Fruit fly (Drosophila melanogaster): ENCODE measurements around the gene Adhr.

Gene Adhr

dm6 chr2L:14622182-14622581 lies 6.8 kb downstream of the Adhr start (continued):
- TF ChIP-seq CG13123 (GFP tag; optimal IDR thresholded peaks at IDR 0.05) (no peak), pzg (GFP tag; optimal IDR thresholded peaks at IDR 0.05) (no peak), wdn (GFP tag; IDR thresholded peaks at IDR 0.05) (no peak), ham (GFP tag; IDR thresholded peaks at IDR 0.05) (no peak), pho (GFP tag; optimal IDR thresholded peaks at IDR 0.05) (no peak), ATbp (GFP tag; optimal IDR thresholded peaks at IDR 0.05) (peak; percentile 8), Vsx1 (GFP tag; optimal IDR thresholded peaks at IDR 0.05) (no peak), CG7556 (GFP tag; optimal IDR thresholded peaks at IDR 0.05) (peak; percentile 12), ken (GFP tag; IDR thresholded peaks at IDR 0.05) (no peak), CG9727 (GFP tag; optimal IDR thresholded peaks at IDR 0.05) (peak; percentile 73), gcm (GFP tag; optimal IDR thresholded peaks at IDR 0.05) (peak; percentile 6), CG7271 (tag; optimal IDR thresholded peaks at IDR 0.05) (no peak), chn (GFP tag; optimal IDR thresholded peaks at IDR 0.05) (peak; percentile 57), ash1 (GFP tag; optimal IDR thresholded peaks at IDR 0.05) (no peak), CG12299 (tag; optimal IDR thresholded peaks at IDR 0.05) (no peak), CG10267 (tag; optimal IDR thresholded peaks at IDR 0.05) (peak; percentile 65), Spps (tag; optimal IDR thresholded peaks at IDR 0.05) (peak; percentile 39), CG6813 (GFP tag; optimal IDR thresholded peaks at IDR 0.05) (no peak), lola (GFP tag; optimal IDR thresholded peaks at IDR 0.05) (peak in 1 of 3 experiments; percentile 57), wor (GFP tag; IDR thresholded peaks at IDR 0.05) (no peak), chif (GFP tag; optimal IDR thresholded peaks at IDR 0.05) (peak; percentile 20 to 69), dmrt99B (tag; optimal IDR thresholded peaks at IDR 0.05) (peak; percentile 44), usp (GFP tag; optimal IDR thresholded peaks at IDR 0.05) (no peak), CG2678 (tag; optimal IDR thresholded peaks at IDR 0.05) (peak; percentile 53), CG17829 (tag; optimal IDR thresholded peaks at IDR 0.05) (peak; percentile 38), zf30C (GFP tag; optimal IDR thresholded peaks at IDR 0.05) (peak; percentile 14), Atf-2 (GFP tag; optimal IDR thresholded peaks at IDR 0.05) (peak; percentile 29), shn (GFP tag; optimal IDR thresholded peaks at IDR 0.05) (no peak), CG42726 (GFP tag; IDR thresholded peaks at IDR 0.05; ENCODE audit: partially characterized antibody) (no peak), schlank (tag; optimal IDR thresholded peaks at IDR 0.05) (no peak), NC2α (GFP tag; optimal IDR thresholded peaks at IDR 0.05) (no peak), CG33557 (GFP tag; optimal IDR thresholded peaks at IDR 0.05) (peak; percentile 61), CG11085 (GFP tag; IDR thresholded peaks at IDR 0.05) (0 out of 2 replicates have a peak, but pooled peaks have one; percentile 28), ac (GFP tag; optimal IDR thresholded peaks at IDR 0.05) (no peak), danr (GFP tag; IDR thresholded peaks at IDR 0.05) (no peak), CG7839 (tag; optimal IDR thresholded peaks at IDR 0.05) (peak; percentile 53), wek (GFP tag; optimal IDR thresholded peaks at IDR 0.05) (no peak), otp (GFP tag; IDR thresholded peaks at IDR 0.05) (peak; percentile 46; the same call in 1 of the 3 replicates), Gug (GFP tag; IDR thresholded peaks at IDR 0.05) (peak; percentile 4; the same call in 1 of the 4 replicates), ara (GFP tag; IDR thresholded peaks at IDR 0.05) (peak; percentile 70; the same call in 1 of the 2 replicates), dpn (GFP tag; optimal IDR thresholded peaks at IDR 0.05) (peak; percentile 41 to 43), CG6683 (GFP tag; optimal IDR thresholded peaks at IDR 0.05) (no peak), CG13894 (tag; optimal IDR thresholded peaks at IDR 0.05) (no peak), CG2199 (GFP tag; IDR thresholded peaks at IDR 0.05) (no peak), CG17568 (GFP tag; optimal IDR thresholded peaks at IDR 0.05) (no peak), CG15696 (tag; optimal IDR thresholded peaks at IDR 0.05) (peak; percentile 89), sens (GFP tag) (peak; percentile 94), Taf1 (GFP tag; IDR thresholded peaks at IDR 0.05) (no peak), peb (GFP tag; IDR thresholded peaks at IDR 0.05) (no peak), Mes4 (GFP tag; optimal IDR thresholded peaks at IDR 0.05) (no peak), CG6854 (GFP tag; optimal IDR thresholded peaks at IDR 0.05) (no peak)
